Fruit fly (Drosophila melanogaster) whole organism, wandering third instar larva: ENCODE measurements around the gene Cpr5C.

Experiments used
- Abd-B ChIP-seq: fragments of >200 bp; optimal IDR thresholded peaks from 2 replicates; lab custom pipeline; 2017; ENCODE audit warnings: missing biosample characterization, missing genetic modification characterization
- CG32264 ChIP-seq: fragments of 200-800 bp; sonication (Bioruptor generic); optimal IDR thresholded peaks from 2 replicates; lab custom pipeline; 2016; ENCODE audit warnings: missing biosample characterization, missing genetic modification characterization
- CG9705 ChIP-seq: fragments of 200-800 bp; sonication (Bioruptor generic); optimal IDR thresholded peaks from 2 replicates; lab custom pipeline; 2018; ENCODE audit warnings: missing biosample characterization, mild to moderate bottlenecking, missing genetic modification characterization
- Dif ChIP-seq: fragments of 200-275, 200-300 bp; sonication (Bioruptor generic); optimal IDR thresholded peaks from 2 replicates; lab custom pipeline; 2018; ENCODE audit warnings: missing biosample characterization, missing genetic modification characterization; ENCODE audit not compliant: partially characterized antibody
- HLH106 ChIP-seq: fragments of 200-800 bp; optimal IDR thresholded peaks from 3 replicates; lab custom pipeline; 2019; ENCODE audit warnings: missing biosample characterization, mild to moderate bottlenecking, missing genetic modification characterization, moderate library complexity
- Hnf4 ChIP-seq: fragments of 200-800 bp; sonication (Bioruptor generic); optimal IDR thresholded peaks from 2 replicates; lab custom pipeline; 2016; ENCODE audit warnings: missing biosample characterization, mild to moderate bottlenecking, missing genetic modification characterization
- Hr78 ChIP-seq: fragments of >200 bp; optimal IDR thresholded peaks from 2 replicates; lab custom pipeline; 2017; ENCODE audit warnings: missing biosample characterization, missing genetic modification characterization
- Hr83 ChIP-seq: fragments of 200-300 bp; sonication (Bioruptor generic); optimal IDR thresholded peaks from 2 replicates; lab custom pipeline; 2016; ENCODE audit warnings: missing biosample characterization, mild to moderate bottlenecking, missing genetic modification characterization, moderate library complexity; ENCODE audit not compliant: poor library complexity, severe bottlenecking
- Jra ChIP-seq: sonication (Bioruptor generic); optimal IDR thresholded peaks from 2 replicates; lab custom pipeline; 2016; ENCODE audit warnings: missing biosample characterization, missing genetic modification characterization
- Mio ChIP-seq: sonication (Bioruptor generic); optimal IDR thresholded peaks from 2 replicates; lab custom pipeline; 2016; ENCODE audit warnings: missing biosample characterization, missing genetic modification characterization
- Myc ChIP-seq: fragments of >200 bp; optimal IDR thresholded peaks from 2 replicates; lab custom pipeline; 2017
- N ChIP-seq: fragments of >200 bp; optimal IDR thresholded peaks from 2 replicates; lab custom pipeline; 2018; ENCODE audit warnings: missing biosample characterization, missing external identifiers, missing genetic modification characterization
- OdsH ChIP-seq: fragments of 200-800 bp; sonication (Bioruptor generic); optimal IDR thresholded peaks from 2 replicates; lab custom pipeline; 2016; ENCODE audit warnings: missing biosample characterization, mild to moderate bottlenecking, missing genetic modification characterization
- Rel ChIP-seq, 2 experiments: fragments of 200-800 bp; sonication (Bioruptor generic) in 1 of 2; optimal IDR thresholded peaks; 2 replicates in 1 of 2; 3 replicates in 1 of 2; lab custom pipeline; 2016 to 2019; ENCODE audit warnings: mild to moderate bottlenecking in 2 of 2, missing biosample characterization in 2 of 2, missing genetic modification characterization in 2 of 2, moderate library complexity in 1 of 2
- Sp1 ChIP-seq: fragments of 200-800 bp; sonication (Bioruptor generic); optimal IDR thresholded peaks from 3 replicates; lab custom pipeline; 2019; ENCODE audit warnings: missing biosample characterization, mild to moderate bottlenecking, missing genetic modification characterization, moderate library complexity
- Vsx2 ChIP-seq: fragments of 200-300, 225-300 bp; sonication (Bioruptor generic); optimal IDR thresholded peaks from 2 replicates; lab custom pipeline; 2018; ENCODE audit warnings: missing biosample characterization, missing genetic modification characterization; ENCODE audit not compliant: partially characterized antibody
- br ChIP-seq: fragments of 200-800 bp; sonication (Bioruptor generic); optimal IDR thresholded peaks from 2 replicates; lab custom pipeline; 2016; ENCODE audit warnings: missing biosample characterization, missing genetic modification characterization
- brk ChIP-seq: fragments of 200-800 bp; sonication (Bioruptor generic); optimal IDR thresholded peaks from 2 replicates; lab custom pipeline; 2016; ENCODE audit warnings: missing biosample characterization, mild to moderate bottlenecking, missing genetic modification characterization
- dl ChIP-seq, 2 experiments: fragments of 175-275, 200-275 bp in 1 of 2; fragments of 200-275 bp in 1 of 2; sonication (Bioruptor generic); optimal IDR thresholded peaks; lab custom pipeline; 2018; ENCODE audit warnings: mild to moderate bottlenecking in 2 of 2, missing biosample characterization in 2 of 2, missing genetic modification characterization in 2 of 2, moderate library complexity in 2 of 2; ENCODE audit not compliant: partially characterized antibody in 2 of 2, insufficient read depth in 1 of 2
- dmrt93B ChIP-seq: fragments of 200-800 bp; sonication (Bioruptor generic); optimal IDR thresholded peaks from 2 replicates; lab custom pipeline; 2018; ENCODE audit warnings: missing biosample characterization, mild to moderate bottlenecking, missing genetic modification characterization
- dsf ChIP-seq: sonication (Bioruptor generic); optimal IDR thresholded peaks from 2 replicates; lab custom pipeline; 2016; ENCODE audit warnings: missing biosample characterization, missing genetic modification characterization, borderline replicate concordance
- ey ChIP-seq: fragments of 200-800 bp; sonication (Bioruptor generic); optimal IDR thresholded peaks from 2 replicates; lab custom pipeline; 2016; ENCODE audit warnings: missing biosample characterization, missing genetic modification characterization
- foxo ChIP-seq, 2 experiments: fragments of 200-800 bp; sonication (Bioruptor generic); optimal IDR thresholded peaks; 2 replicates in 1 of 2; 3 replicates in 1 of 2; lab custom pipeline; 2016 to 2017; ENCODE audit warnings: missing biosample characterization in 2 of 2, missing genetic modification characterization in 2 of 2
- fru ChIP-seq: fragments of 200-800 bp; sonication (Bioruptor generic); optimal IDR thresholded peaks from 3 replicates; lab custom pipeline; 2016; ENCODE audit warnings: missing biosample characterization, mild to moderate bottlenecking, missing genetic modification characterization
- h ChIP-seq: fragments of 200-800 bp; sonication (Bioruptor generic); optimal IDR thresholded peaks from 3 replicates; lab custom pipeline; 2016; ENCODE audit warnings: missing biosample characterization, mild to moderate bottlenecking, missing genetic modification characterization
- jim ChIP-seq: fragments of 175-275, 200-325 bp; sonication (Bioruptor generic); optimal IDR thresholded peaks from 2 replicates; lab custom pipeline; 2016; ENCODE audit warnings: missing biosample characterization, mild to moderate bottlenecking, missing genetic modification characterization
- lola ChIP-seq: fragments of >200 bp; optimal IDR thresholded peaks from 2 replicates; lab custom pipeline; 2017; ENCODE audit warnings: missing biosample characterization, missing genetic modification characterization
- pan ChIP-seq: fragments of >200 bp; optimal IDR thresholded peaks from 2 replicates; lab custom pipeline; 2017
- psq ChIP-seq: fragments of 200-800 bp; sonication (Bioruptor generic); optimal IDR thresholded peaks from 3 replicates; lab custom pipeline; 2017; ENCODE audit warnings: missing biosample characterization, mild to moderate bottlenecking, missing genetic modification characterization, moderate library complexity
- rgr ChIP-seq: fragments of 200-800 bp; sonication (Bioruptor generic); optimal IDR thresholded peaks from 3 replicates; lab custom pipeline; 2016; ENCODE audit warnings: missing biosample characterization, mild to moderate bottlenecking, missing genetic modification characterization
- sage ChIP-seq: fragments of 200-800 bp; sonication (Bioruptor generic); optimal IDR thresholded peaks from 2 replicates; lab custom pipeline; 2016; ENCODE audit warnings: missing biosample characterization, mild to moderate bottlenecking, missing genetic modification characterization
- sv ChIP-seq: fragments of 200-800 bp; sonication (Bioruptor generic); optimal IDR thresholded peaks from 3 replicates; lab custom pipeline; 2016; ENCODE audit warnings: missing biosample characterization, missing genetic modification characterization
- tai ChIP-seq: sonication (Bioruptor generic); optimal IDR thresholded peaks from 2 replicates; lab custom pipeline; 2016; ENCODE audit warnings: missing biosample characterization, missing genetic modification characterization
- usp ChIP-seq: fragments of >200 bp; optimal IDR thresholded peaks from 2 replicates; lab custom pipeline; 2017; ENCODE audit warnings: missing biosample characterization, missing genetic modification characterization
- woc ChIP-seq: sonication (Bioruptor generic); optimal IDR thresholded peaks from 2 replicates; lab custom pipeline; 2016; ENCODE audit warnings: missing biosample characterization, mild to moderate bottlenecking, missing genetic modification characterization

Cpr5C gene

dm6 chrX:5781520-5781919 lies 23.0 kb upstream of the Cpr5C start, which contains the start of gene CG3108:
CG3108 (minus strand) TSS chrX:5781620.
- TF ChIP-seq br (GFP tag; lab: Kevin White, UChicago) (no peak), Hr83 (no peak), OdsH (GFP tag; lab: Kevin White, UChicago) (no peak), tai (GFP tag; lab: Kevin White, UChicago) (no peak), HLH106 (tag; lab: Kevin White, UChicago) (no peak), Hr78 (GFP tag; lab: Kevin White, UChicago) (no peak), Mio (GFP tag; lab: Kevin White, UChicago) (no peak), h (no peak), rgr (GFP tag; lab: Kevin White, UChicago) (no peak), pan (lab: Kevin White, UChicago) (no peak), brk (GFP tag; lab: Kevin White, UChicago) (no peak), Sp1 (no peak), Hnf4 (GFP tag; lab: Kevin White, UChicago) (no peak)

dm6 chrX:5783260-5784040 lies 21.0 kb upstream of the Cpr5C start:
- TF ChIP-seq OdsH (GFP tag; lab: Kevin White, UChicago) (peak; percentile 70), rgr (GFP tag; lab: Kevin White, UChicago) (peak; percentile 68), psq (GFP tag; lab: Kevin White, UChicago) (peak; percentile 63), ey (GFP tag; lab: Kevin White, UChicago) (peak; percentile 50), CG32264 (GFP tag; lab: Kevin White, UChicago) (peak; percentile 47), Vsx2 (GFP tag; lab: Kevin White, UChicago) (no peak), dsf (no peak), sage (GFP tag; lab: Kevin White, UChicago) (peak; percentile 65), foxo (GFP tag; optimal IDR thresholded peaks at IDR 0.05; lab: Kevin White, UChicago) (peak in 1 of 2 experiments; percentile 70), woc (GFP tag; lab: Kevin White, UChicago) (peak; percentile 74), br (GFP tag; lab: Kevin White, UChicago) (peak; percentile 71), HLH106 (tag; lab: Kevin White, UChicago) (peak; percentile 67), dmrt93B (peak; percentile 50), brk (GFP tag; lab: Kevin White, UChicago) (no peak), h (peak; percentile 77), fru (GFP tag; lab: Kevin White, UChicago) (peak; percentile 73), Jra (GFP tag; lab: Kevin White, UChicago) (no peak), lola (no peak), Myc (lab: Kevin White, UChicago) (no peak), Sp1 (peak; percentile 65)

DNA sequence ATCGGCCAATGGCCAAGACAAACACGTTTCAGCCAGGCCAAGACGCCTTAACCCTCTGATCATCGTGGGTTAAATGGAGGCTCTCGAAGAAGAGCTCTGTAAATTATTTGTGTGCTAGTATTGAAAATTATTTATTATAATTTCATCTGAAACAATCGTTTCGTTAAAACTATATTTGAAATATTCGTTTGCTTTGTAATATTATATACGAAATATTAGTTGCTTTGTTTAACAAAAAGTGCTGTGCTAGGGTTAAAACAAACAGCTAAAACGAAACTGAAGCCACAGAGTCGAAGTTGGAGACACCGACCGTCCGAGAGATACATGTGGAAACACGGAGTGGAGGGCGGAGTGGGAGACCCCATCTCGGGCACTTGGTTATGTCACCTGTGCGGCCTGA lies 17.9 kb upstream of the Cpr5C start:
- peak; percentile 84 for TF ChIP-seq h
- TF ChIP-seq woc (GFP tag; lab: Kevin White, UChicago) = peak; percentile 49
- peak; percentile 74 for TF ChIP-seq Sp1
- TF ChIP-seq jim (GFP tag; lab: Kevin White, UChicago) = no peak
- peak; percentile 66 for TF ChIP-seq HLH106 (tag; lab: Kevin White, UChicago)
- no peak for TF ChIP-seq CG32264 (GFP tag; lab: Kevin White, UChicago)
- TF ChIP-seq brk (GFP tag; lab: Kevin White, UChicago) = peak; percentile 19
- TF ChIP-seq rgr (GFP tag; lab: Kevin White, UChicago) = peak; percentile 81
- TF ChIP-seq ey (GFP tag; lab: Kevin White, UChicago) = peak; percentile 73
- peak in 1 of 2 experiments; percentile 69 for TF ChIP-seq foxo (GFP tag; optimal IDR thresholded peaks at IDR 0.05; lab: Kevin White, UChicago)
- TF ChIP-seq br (GFP tag; lab: Kevin White, UChicago) = peak; percentile 60
- TF ChIP-seq Rel (GFP tag; optimal IDR thresholded peaks at IDR 0.05; lab: Kevin White, UChicago) = peak; percentile 24
- TF ChIP-seq Rel (tag; optimal IDR thresholded peaks at IDR 0.05; lab: Kevin White, UChicago) = no peak
- TF ChIP-seq OdsH (GFP tag; lab: Kevin White, UChicago) = peak; percentile 81
- TF ChIP-seq psq (GFP tag; lab: Kevin White, UChicago) = peak; percentile 65
- peak; percentile 11 for TF ChIP-seq Jra (GFP tag; lab: Kevin White, UChicago)
- TF ChIP-seq sv = no peak
- TF ChIP-seq Dif (GFP tag; lab: Kevin White, UChicago) = no peak
- peak; percentile 78 for TF ChIP-seq fru (GFP tag; lab: Kevin White, UChicago)
- peak; percentile 68 for TF ChIP-seq Hnf4 (GFP tag; lab: Kevin White, UChicago)

DNA sequence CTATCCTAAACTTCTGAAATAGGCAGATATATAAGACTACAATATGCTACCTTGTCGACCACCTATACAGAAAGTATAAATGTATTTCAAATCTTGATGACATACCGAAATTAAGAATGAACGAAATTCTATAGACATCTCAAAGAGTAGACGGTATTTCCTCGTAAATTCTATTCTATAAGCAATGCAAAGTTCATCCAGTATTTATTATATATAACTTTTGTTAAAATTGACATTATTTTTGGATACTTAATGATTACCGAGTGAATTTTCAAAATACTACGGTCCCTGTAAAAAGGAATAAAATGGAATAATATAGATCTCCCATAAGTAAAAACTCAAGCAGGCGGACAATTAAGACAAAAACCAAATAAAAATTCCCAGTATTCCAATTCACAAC lies 15.3 kb upstream of the Cpr5C start, which contains the start of gene CG15767:
TSS of gene CG15767 (plus strand) at position 301 of the 400 bp plus-strand sequence.
- no peak for TF ChIP-seq Mio (GFP tag; lab: Kevin White, UChicago)
- no peak for TF ChIP-seq Abd-B
- TF ChIP-seq Dif (GFP tag; lab: Kevin White, UChicago) = no peak
- no peak for TF ChIP-seq jim (GFP tag; lab: Kevin White, UChicago)
- TF ChIP-seq Hnf4 (GFP tag; lab: Kevin White, UChicago) = no peak
- no peak for TF ChIP-seq dsf
- no peak for TF ChIP-seq HLH106 (tag; lab: Kevin White, UChicago)
- no peak for TF ChIP-seq usp (GFP tag; lab: Kevin White, UChicago)
- TF ChIP-seq sv = no peak
- no peak for TF ChIP-seq pan (lab: Kevin White, UChicago)
- TF ChIP-seq psq (GFP tag; lab: Kevin White, UChicago) = no peak
- no peak for TF ChIP-seq dl (GFP tag; optimal IDR thresholded peaks at IDR 0.05; lab: Kevin White, UChicago; ENCODE audit: insufficient read depth in 1 of 2, partially characterized antibody in 2 of 2)
- no peak for TF ChIP-seq Hr83
- TF ChIP-seq Rel (GFP tag; optimal IDR thresholded peaks at IDR 0.05; lab: Kevin White, UChicago) = no peak
- no peak for TF ChIP-seq Rel (tag; optimal IDR thresholded peaks at IDR 0.05; lab: Kevin White, UChicago)
- no peak for TF ChIP-seq N
- no peak for TF ChIP-seq CG9705 (GFP tag; lab: Kevin White, UChicago)
- no peak for TF ChIP-seq tai (GFP tag; lab: Kevin White, UChicago)
- TF ChIP-seq Hr78 (GFP tag; lab: Kevin White, UChicago) = no peak
- no peak for TF ChIP-seq ey (GFP tag; lab: Kevin White, UChicago)
- no peak for TF ChIP-seq OdsH (GFP tag; lab: Kevin White, UChicago)
